Worm (Caenorhabditis elegans) whole organism, dauer: ENCODE results near the gene str-101.

Experiments used
- unc-62 ChIP-seq: sonication (generic microtip); optimal IDR thresholded peaks from 2 replicates; lab custom pipeline; 2017; ENCODE audit warnings: missing biosample characterization, missing genetic modification reagents, missing genetic modification characterization

The str-101 gene

ce11 chrV:15719570-15719969 lies 7.8 kb upstream of the str-101 start, which contains the start of gene Y6E2A.7:
Y6E2A.7 (plus strand) TSS chrV:15719870.
- TF ChIP-seq unc-62 (GFP tag; lab: Kevin White, UChicago) = no peak

- TF ChIP-seq unc-62 (GFP tag; lab: Kevin White, UChicago) = no peak
Measured at ce11 chrV:15718562-15718961, 6.8 kb upstream of the str-101 start, which contains the start of gene Y6E2A.5. Y6E2A.5 (minus strand) TSS chrV:15718662.

ce11 chrV:15716679-15717078 lies 4.9 kb upstream of the str-101 start, which contains the start of gene Y6E2A.4:
Y6E2A.4 (minus strand) TSS chrV:15716779.
- no peak for TF ChIP-seq unc-62 (GFP tag; lab: Kevin White, UChicago)

- no peak for TF ChIP-seq unc-62 (GFP tag; lab: Kevin White, UChicago)
Measured at ce11 chrV:15715636-15716035, 3.8 kb upstream of the str-101 start.

- no peak for TF ChIP-seq unc-62 (GFP tag; lab: Kevin White, UChicago)
Measured at ce11 chrV:15712385-15712784, 587 bp upstream of the str-101 start.

ce11 chrV:15710401-15710800 lies 1.4 kb downstream of the str-101 start, which contains the start of gene Y6E2A.1:
Y6E2A.1 (minus strand) TSS chrV:15710501.
- TF ChIP-seq unc-62 (GFP tag; lab: Kevin White, UChicago) = no peak

ce11 chrV:15707982-15708381 lies 3.8 kb downstream of the str-101 start:
- TF ChIP-seq unc-62 (GFP tag; lab: Kevin White, UChicago) = no peak

ce11 chrV:15704745-15705144 lies 7.1 kb downstream of the str-101 start, which contains the start of gene twk-34:
twk-34 (plus strand) TSS chrV:15704960.
- no peak for TF ChIP-seq unc-62 (GFP tag; lab: Kevin White, UChicago)

- TF ChIP-seq unc-62 (GFP tag; lab: Kevin White, UChicago) = no peak
Measured at ce11 chrV:15702263-15702662, 9.5 kb downstream of the str-101 start, which contains the start of gene nhr-53. nhr-53 (minus strand) TSS chrV:15702363.

- TF ChIP-seq unc-62 (GFP tag; lab: Kevin White, UChicago) = no peak
Measured at ce11 chrV:15699799-15700198, 12.0 kb downstream of the str-101 start, which contains the start of gene nhr-199. nhr-199 (minus strand) TSS chrV:15699899.

- TF ChIP-seq unc-62 (GFP tag; lab: Kevin White, UChicago) = no peak
Measured at ce11 chrV:15698099-15698498, 13.7 kb downstream of the str-101 start, which contains the start of gene srx-29. srx-29 (minus strand) TSS chrV:15698199.

ce11 chrV:15693682-15694081 lies 18.1 kb downstream of the str-101 start, which contains the start of gene nhr-198:
nhr-198 (plus strand) TSS chrV:15693994.
- no peak for TF ChIP-seq unc-62 (GFP tag; lab: Kevin White, UChicago)

ce11 chrV:15689952-15690351 lies 21.8 kb downstream of the str-101 start, which contains the start of gene nhr-268:
nhr-268 (plus strand) TSS chrV:15690252.
- TF ChIP-seq unc-62 (GFP tag; lab: Kevin White, UChicago) = no peak

ce11 chrV:15687660-15688059 lies 24.1 kb downstream of the str-101 start, which contains the start of gene nhr-197:
nhr-197 (plus strand) TSS chrV:15687960.
- TF ChIP-seq unc-62 (GFP tag; lab: Kevin White, UChicago) = no peak

ce11 chrV:15685599-15685998 lies 26.2 kb downstream of the str-101 start, which contains the start of gene nhr-196:
nhr-196 (plus strand) TSS chrV:15685716.
- no peak for TF ChIP-seq unc-62 (GFP tag; lab: Kevin White, UChicago)

ce11 chrV:15677222-15677621 lies 34.6 kb downstream of the str-101 start, which contains the start of gene nhr-52:
nhr-52 (plus strand) TSS chrV:15677522.
- no peak for TF ChIP-seq unc-62 (GFP tag; lab: Kevin White, UChicago)

ce11 chrV:15674899-15675298 lies 36.9 kb downstream of the str-101 start:
- no peak for TF ChIP-seq unc-62 (GFP tag; lab: Kevin White, UChicago)
